Worm (Caenorhabditis elegans): Measurements from ENCODE around the gene srh-241.

srh-241 gene

ce11 chrV:2830817-2831216, 38.6 kb downstream of the srh-241 start, which contains the start of gene srw-2:
Gene srw-2, plus strand, starts transcription at chrV:2830878.
- TF ChIP-seq unc-39 (tag; optimal IDR thresholded peaks at IDR 0.05) (no peak), dmd-4 (tag; optimal IDR thresholded peaks at IDR 0.05) (no peak), unc-62 (GFP tag; optimal IDR thresholded peaks at IDR 0.05) (no peak), nhr-23 (tag; optimal IDR thresholded peaks at IDR 0.05) (no peak), lin-39 (tag; optimal IDR thresholded peaks at IDR 0.05) (no peak), alr-1 (tag; optimal IDR thresholded peaks at IDR 0.05) (no peak), ztf-1 (GFP tag; conservative IDR thresholded peaks at IDR 0.05) (no peak), C34F6.9 (tag; optimal IDR thresholded peaks at IDR 0.05) (no peak), lsy-2 (tag; optimal IDR thresholded peaks at IDR 0.05) (no peak), sma-3 (GFP tag; optimal IDR thresholded peaks at IDR 0.05) (no peak), skn-1 (tag; optimal IDR thresholded peaks at IDR 0.05) (no peak), lin-13 (GFP tag; optimal IDR thresholded peaks at IDR 0.05) (no peak), R02D3.7 (tag; optimal IDR thresholded peaks at IDR 0.05) (no peak), nhr-11 (tag; optimal IDR thresholded peaks at IDR 0.05) (no peak), ZK546.5 (tag; optimal IDR thresholded peaks at IDR 0.05) (no peak), nhr-237 (tag; optimal IDR thresholded peaks at IDR 0.05) (no peak), zag-1 (tag; optimal IDR thresholded peaks at IDR 0.05) (no peak), nhr-21 (tag; optimal IDR thresholded peaks at IDR 0.05) (no peak), gmeb-1 (tag; optimal IDR thresholded peaks at IDR 0.05) (no peak)

ce11 chrV:2826815-2827214, 42.6 kb downstream of the srh-241 start, which contains the start of gene T03D3.5:
Gene T03D3.5, minus strand, starts transcription at chrV:2826835.
- no peak for TF ChIP-seq snpc-4 (tag; optimal IDR thresholded peaks at IDR 0.05)
- TF ChIP-seq nhr-10 (tag; optimal IDR thresholded peaks at IDR 0.05): no peak
- TF ChIP-seq nhr-77 (tag; optimal IDR thresholded peaks at IDR 0.05): no peak
- TF ChIP-seq fos-1 (tag; optimal IDR thresholded peaks at IDR 0.05): no peak
- TF ChIP-seq unc-39 (tag; optimal IDR thresholded peaks at IDR 0.05): no peak

ce11 chrV:2825978-2826377, 43.4 kb downstream of the srh-241 start:
- no peak for TF ChIP-seq lin-13 (GFP tag; optimal IDR thresholded peaks at IDR 0.05)
- TF ChIP-seq unc-55 (GFP tag; optimal IDR thresholded peaks at IDR 0.05): no peak
- no peak for TF ChIP-seq dmd-4 (tag; optimal IDR thresholded peaks at IDR 0.05)
- TF ChIP-seq nhr-25 (tag; optimal IDR thresholded peaks at IDR 0.05): no peak
- TF ChIP-seq mbf-1 (tag; optimal IDR thresholded peaks at IDR 0.05): no peak
- no peak for TF ChIP-seq R02D3.7 (tag; optimal IDR thresholded peaks at IDR 0.05)
- TF ChIP-seq Y55F3AM.14 (GFP tag; optimal IDR thresholded peaks at IDR 0.05): no peak
- no peak for TF ChIP-seq mdl-1 (tag; optimal IDR thresholded peaks at IDR 0.05)
- no peak for TF ChIP-seq unc-39 (tag; optimal IDR thresholded peaks at IDR 0.05)
- no peak for TF ChIP-seq nhr-10 (tag; optimal IDR thresholded peaks at IDR 0.05)
- no peak for TF ChIP-seq nhr-237 (tag; optimal IDR thresholded peaks at IDR 0.05)
- TF ChIP-seq lin-39 (tag; optimal IDR thresholded peaks at IDR 0.05): no peak
- no peak for TF ChIP-seq nhr-11 (tag; optimal IDR thresholded peaks at IDR 0.05)
- no peak for TF ChIP-seq crh-2 (tag; optimal IDR thresholded peaks at IDR 0.05)
- no peak for TF ChIP-seq sem-4 (tag; optimal IDR thresholded peaks at IDR 0.05)
- no peak for TF ChIP-seq blmp-1 (tag; optimal IDR thresholded peaks at IDR 0.05; ENCODE audit: insufficient read depth)
- no peak for TF ChIP-seq alr-1 (tag; optimal IDR thresholded peaks at IDR 0.05)

ce11 chrV:2821618-2822272, 47.7 kb downstream of the srh-241 start, which contains the start of gene srh-36:
Gene srh-36, minus strand, starts transcription at chrV:2821668.
- no peak for TF ChIP-seq ztf-4 (tag; optimal IDR thresholded peaks at IDR 0.05)
- TF ChIP-seq sma-9 (GFP tag; optimal IDR thresholded peaks at IDR 0.05): no peak
- no peak for TF ChIP-seq sma-9 (tag; optimal IDR thresholded peaks at IDR 0.05)

ce11 chrV:2818117-2818516, 51.3 kb downstream of the srh-241 start, which contains the start of gene srt-34:
Gene srt-34, minus strand, starts transcription at chrV:2818217.
- TF ChIP-seq unc-62 (GFP tag; optimal IDR thresholded peaks at IDR 0.05) (no peak), lin-13 (GFP tag; optimal IDR thresholded peaks at IDR 0.05) (no peak), lin-39 (tag; optimal IDR thresholded peaks at IDR 0.05) (no peak), nhr-21 (tag; optimal IDR thresholded peaks at IDR 0.05) (no peak), nhr-237 (tag; optimal IDR thresholded peaks at IDR 0.05) (no peak), mdl-1 (tag; optimal IDR thresholded peaks at IDR 0.05) (no peak)

All from whole organism, L2 larva.